Fruit fly (Drosophila melanogaster) whole organism, embryonic: ENCODE measurements around the gene zen.

ENCODE experiments used
- CG11247 ChIP-seq: fragments of 200-800 bp; sonication (Bioruptor generic); IDR thresholded peaks from 2 replicates; pipeline ENCODE4 v1.3.6; 2022; ENCODE audit warnings: missing biosample characterization, missing genetic modification characterization
- CG11723 ChIP-seq: fragments of 200-800 bp; sonication (Bioruptor generic); optimal IDR thresholded peaks from 2 replicates; lab custom pipeline; 2017; ENCODE audit warnings: missing biosample characterization, mild to moderate bottlenecking, missing genetic modification characterization
- CG12659 ChIP-seq: fragments of 200-800 bp; sonication (Bioruptor generic); optimal IDR thresholded peaks from 3 replicates; lab custom pipeline; 2017; ENCODE audit warnings: mild to moderate bottlenecking, missing biosample characterization, missing genetic modification reagents, missing genetic modification characterization
- CG13287 ChIP-seq: fragments of 200-800 bp; sonication (Bioruptor generic); IDR thresholded peaks from 2 replicates; pipeline ENCODE4 v1.3.6; 2022; ENCODE audit warnings: missing biosample characterization, missing genetic modification characterization; ENCODE audit not compliant: partially characterized antibody
- CG15696 ChIP-seq: fragments of 200-800 bp; sonication (Bioruptor generic); optimal IDR thresholded peaks from 2 replicates; lab custom pipeline; 2019; ENCODE audit warnings: missing biosample characterization, mild to moderate bottlenecking, missing genetic modification characterization, moderate library complexity
- CG1602 ChIP-seq: fragments of 200-800 bp; sonication (Bioruptor generic); optimal IDR thresholded peaks from 3 replicates; lab custom pipeline; 2016; ENCODE audit warnings: missing biosample characterization, missing genetic modification characterization
- CG16815 ChIP-seq: fragments of 200-800 bp; sonication (Bioruptor generic); optimal IDR thresholded peaks from 3 replicates; lab custom pipeline; 2017; ENCODE audit warnings: missing biosample characterization, mild to moderate bottlenecking, missing genetic modification characterization
- CG18619 ChIP-seq: fragments of 200-800 bp; sonication (Bioruptor generic); optimal IDR thresholded peaks from 3 replicates; lab custom pipeline; 2017; ENCODE audit warnings: missing biosample characterization, mild to moderate bottlenecking, missing genetic modification characterization
- CG2120 ChIP-seq: fragments of 200-800 bp; sonication (Bioruptor generic); optimal IDR thresholded peaks from 3 replicates; lab custom pipeline; 2016; ENCODE audit warnings: missing biosample characterization, missing genetic modification characterization
- CG3281 ChIP-seq: fragments of 200-800 bp; sonication (Bioruptor generic); optimal IDR thresholded peaks from 3 replicates; lab custom pipeline; 2017; ENCODE audit warnings: missing biosample characterization, mild to moderate bottlenecking, missing genetic modification characterization
- CG3407 ChIP-seq: fragments of 200-800 bp; sonication (Bioruptor generic); optimal IDR thresholded peaks from 2 replicates; lab custom pipeline; 2018; ENCODE audit warnings: missing biosample characterization, mild to moderate bottlenecking, missing genetic modification characterization
- CG6683 ChIP-seq: fragments of 200-800 bp; sonication (Bioruptor generic); optimal IDR thresholded peaks from 2 replicates; lab custom pipeline; 2017; ENCODE audit warnings: missing biosample characterization, mild to moderate bottlenecking, missing genetic modification characterization, missing genetic modification reagents
- CG6813 ChIP-seq: fragments of 200-800 bp; sonication (Bioruptor generic); optimal IDR thresholded peaks from 2 replicates; lab custom pipeline; 2017; ENCODE audit warnings: missing biosample characterization, missing genetic modification characterization, mild to moderate bottlenecking, moderate library complexity, missing genetic modification reagents
- CG7556 ChIP-seq: fragments of 200-800 bp; sonication (Bioruptor generic); optimal IDR thresholded peaks from 2 replicates; lab custom pipeline; 2017; ENCODE audit warnings: missing biosample characterization, mild to moderate bottlenecking, missing genetic modification characterization
- CG8281 ChIP-seq: fragments of 200-800 bp; sonication (Bioruptor generic); optimal IDR thresholded peaks from 2 replicates; lab custom pipeline; 2018; ENCODE audit warnings: missing biosample characterization, mild to moderate bottlenecking, missing genetic modification characterization, moderate library complexity
- CG8359 ChIP-seq: fragments of 200-800 bp; sonication (Bioruptor generic); optimal IDR thresholded peaks from 2 replicates; lab custom pipeline; 2017; ENCODE audit warnings: missing biosample characterization, mild to moderate bottlenecking, missing genetic modification characterization, borderline replicate concordance
- Deaf1 ChIP-seq: fragments of 200-800 bp; optimal IDR thresholded peaks from 3 replicates; lab custom pipeline; 2019; ENCODE audit warnings: missing biosample characterization, mild to moderate bottlenecking, missing genetic modification characterization, moderate library complexity
- Dref ChIP-seq: fragments of 200-800 bp; sonication (Bioruptor generic); IDR thresholded peaks from 2 replicates; pipeline ENCODE4 v1.3.6; 2022; ENCODE audit warnings: missing biosample characterization, missing genetic modification characterization
- E2f1 ChIP-seq: fragments of 200-800 bp; sonication (Bioruptor generic); IDR thresholded peaks from 2 replicates; pipeline ENCODE4 v1.3.6; 2022; ENCODE audit warnings: missing biosample characterization, missing genetic modification characterization
- Ets65A ChIP-seq: fragments of 200-800 bp; sonication (Bioruptor generic); peaks from one replicate; lab custom pipeline; 2016; ENCODE audit warnings: missing biosample characterization, missing genetic modification characterization
- Hey ChIP-seq: fragments of 200-800 bp; sonication (Bioruptor generic); optimal IDR thresholded peaks from 3 replicates; lab custom pipeline; 2018; ENCODE audit warnings: missing biosample characterization, mild to moderate bottlenecking, missing genetic modification characterization
- Jarid2 ChIP-seq: fragments of 200-800 bp; sonication (Bioruptor generic); optimal IDR thresholded peaks from 3 replicates; lab custom pipeline; 2017; ENCODE audit warnings: mild to moderate bottlenecking, missing biosample characterization, missing genetic modification reagents, missing genetic modification characterization
- Med ChIP-seq: fragments of 200-800 bp; sonication (Bioruptor generic); peaks from one replicate; lab custom pipeline; 2016; ENCODE audit warnings: missing biosample characterization, missing genetic modification characterization, mild to moderate bottlenecking, inconsistent platforms, moderate library complexity
- NfI ChIP-seq: fragments of 200-800 bp; sonication (Bioruptor generic); optimal IDR thresholded peaks from 3 replicates; lab custom pipeline; 2018; ENCODE audit warnings: missing biosample characterization, mild to moderate bottlenecking, missing genetic modification characterization, moderate library complexity
- PHDP ChIP-seq: fragments of 200-800 bp; sonication (Bioruptor generic); optimal IDR thresholded peaks from 3 replicates; lab custom pipeline; 2018; ENCODE audit warnings: missing biosample characterization, mild to moderate bottlenecking, missing genetic modification characterization, moderate library complexity
- Sry-δ ChIP-seq: fragments of 200-800 bp; sonication (Bioruptor generic); optimal IDR thresholded peaks from 2 replicates; lab custom pipeline; 2016; ENCODE audit warnings: missing biosample characterization, missing genetic modification characterization
- ab ChIP-seq: fragments of 200-800 bp; sonication (Bioruptor generic); optimal IDR thresholded peaks from 2 replicates; lab custom pipeline; 2016; ENCODE audit warnings: missing biosample characterization, missing genetic modification characterization
- bab2 ChIP-seq: fragments of 200-800 bp; sonication (Bioruptor generic); optimal IDR thresholded peaks from 2 replicates; lab custom pipeline; 2016; ENCODE audit warnings: missing biosample characterization, missing genetic modification characterization
- br ChIP-seq: fragments of >200 bp; optimal IDR thresholded peaks from 2 replicates; lab custom pipeline; 2017
- bsh ChIP-seq, 2 experiments: fragments of 200-800 bp; sonication (Bioruptor generic); optimal IDR thresholded peaks; 2 replicates each; lab custom pipeline; 2017 to 2018; ENCODE audit warnings: mild to moderate bottlenecking in 2 of 2, missing biosample characterization in 2 of 2, missing genetic modification characterization in 2 of 2, moderate library complexity in 1 of 2
- chif ChIP-seq, 2 experiments: fragments of 200-800 bp; sonication (Bioruptor generic); optimal IDR thresholded peaks; 3 replicates each; lab custom pipeline; 2016; ENCODE audit warnings: missing biosample characterization in 2 of 2, missing genetic modification characterization in 2 of 2
- ci ChIP-seq: fragments of 200-800 bp; sonication (Bioruptor generic); IDR thresholded peaks from 3 replicates; pipeline ENCODE4 v1.3.6; 2022; ENCODE audit warnings: missing biosample characterization, missing genetic modification characterization
- gsb ChIP-seq: fragments of 200-800 bp; sonication (Bioruptor generic); IDR thresholded peaks from 2 replicates; pipeline ENCODE4 v1.3.6; 2022; ENCODE audit warnings: missing biosample characterization, missing genetic modification characterization
- gsb-n ChIP-seq: fragments of 200-800 bp; sonication (Bioruptor generic); optimal IDR thresholded peaks from 3 replicates; lab custom pipeline; 2018; ENCODE audit warnings: missing biosample characterization, mild to moderate bottlenecking, missing genetic modification characterization
- gt ChIP-seq: fragments of 200-800 bp; sonication (Bioruptor generic); IDR thresholded peaks from 2 replicates; pipeline ENCODE4 v1.3.6; 2022; ENCODE audit warnings: missing biosample characterization, missing genetic modification characterization
- kni ChIP-seq: fragments of 200-800 bp; sonication (Bioruptor generic); optimal IDR thresholded peaks from 3 replicates; lab custom pipeline; 2017; ENCODE audit warnings: mild to moderate bottlenecking, missing biosample characterization, missing genetic modification reagents, missing genetic modification characterization
- lab ChIP-seq: fragments of 200-800 bp; sonication (Bioruptor generic); optimal IDR thresholded peaks from 3 replicates; lab custom pipeline; 2017; ENCODE audit warnings: missing biosample characterization, missing genetic modification characterization, mild to moderate bottlenecking, moderate library complexity, missing genetic modification reagents
- nmo ChIP-seq: fragments of 200-800 bp; sonication (Bioruptor generic); optimal IDR thresholded peaks from 2 replicates; lab custom pipeline; 2018; ENCODE audit warnings: missing biosample characterization, mild to moderate bottlenecking, missing genetic modification characterization, moderate library complexity
- nom ChIP-seq: fragments of 200-800 bp; sonication (Bioruptor generic); optimal IDR thresholded peaks from 2 replicates; lab custom pipeline; 2017; ENCODE audit warnings: missing biosample characterization, missing genetic modification characterization, mild to moderate bottlenecking, moderate library complexity, missing genetic modification reagents
- org-1 ChIP-seq: fragments of 200-800 bp; sonication (Bioruptor generic); optimal IDR thresholded peaks from 2 replicates; lab custom pipeline; 2017; ENCODE audit warnings: missing biosample characterization, missing genetic modification characterization
- prd ChIP-seq, 3 experiments: fragments of >200 bp in 2 of 3; fragments of 200-800 bp in 1 of 3; sonication (Bioruptor generic) in 1 of 3; optimal IDR thresholded peaks in 2 of 3; IDR thresholded peaks in 1 of 3; 2 replicates in 2 of 3; 3 replicates in 1 of 3; pipeline versions ENCODE4 v1.3.6 to Lab custom; 2017 to 2022; ENCODE audit warnings: missing biosample characterization in 1 of 3, missing genetic modification characterization in 1 of 3
- ranshi ChIP-seq: fragments of 200-800 bp; sonication (Bioruptor generic); IDR thresholded peaks from 2 replicates; pipeline ENCODE4 v1.3.6; 2022; ENCODE audit warnings: missing biosample characterization, missing genetic modification characterization
- run ChIP-seq: fragments of 200-800 bp; sonication (Bioruptor generic); optimal IDR thresholded peaks from 3 replicates; lab custom pipeline; 2018; ENCODE audit warnings: missing biosample characterization, mild to moderate bottlenecking, missing genetic modification characterization
- so ChIP-seq: fragments of 200-800 bp; sonication (Bioruptor generic); IDR thresholded peaks from 3 replicates; pipeline ENCODE4 v1.3.6; 2022; ENCODE audit warnings: missing biosample characterization, missing genetic modification characterization
- sug ChIP-seq: fragments of 200-800 bp; optimal IDR thresholded peaks from 2 replicates; lab custom pipeline; 2019; ENCODE audit warnings: missing biosample characterization, mild to moderate bottlenecking, missing genetic modification characterization, moderate library complexity
- tna ChIP-seq: fragments of 200-800 bp; sonication (Bioruptor generic); IDR thresholded peaks from 2 replicates; pipeline ENCODE4 v1.3.6; 2022; ENCODE audit warnings: missing biosample characterization, missing genetic modification characterization; ENCODE audit not compliant: partially characterized antibody
- zen ChIP-seq: fragments of 200-800 bp; sonication (Bioruptor generic); optimal IDR thresholded peaks from 3 replicates; lab custom pipeline; 2018; ENCODE audit warnings: missing biosample characterization, mild to moderate bottlenecking, missing genetic modification characterization, moderate library complexity
- zfh2 ChIP-seq: fragments of 200-800 bp; sonication (Bioruptor generic); optimal IDR thresholded peaks from 2 replicates; lab custom pipeline; 2016; ENCODE audit warnings: missing biosample characterization, missing genetic modification characterization

Gene zen

dm6 chr3R:6760755-6761647 lies 7.0 kb upstream of the zen start (continued):
- TF ChIP-seq Sry-δ (GFP tag; lab: Kevin White, UChicago), result no peak
- TF ChIP-seq Ets65A (GFP tag; lab: Kevin White, UChicago), result peak; percentile 32
- no peak for TF ChIP-seq CG1602 (GFP tag; lab: Kevin White, UChicago)
- TF ChIP-seq lab (GFP tag; lab: Kevin White, UChicago), result peak; percentile 54
- peak; percentile 28 for TF ChIP-seq org-1
- no peak for TF ChIP-seq bab2 (GFP tag; lab: Kevin White, UChicago)
- TF ChIP-seq gsb-n (tag; lab: Kevin White, UChicago), result peak; percentile 65
- no peak for TF ChIP-seq gsb (GFP tag; lab: Robert Waterston, UW)
- TF ChIP-seq run, result no peak
- TF ChIP-seq CG3407, result peak; percentile 15
- TF ChIP-seq NfI (GFP tag; lab: Kevin White, UChicago), result no peak
- peak; percentile 1 for TF ChIP-seq nom
- peak; percentile 21 for TF ChIP-seq CG6683 (GFP tag; lab: Kevin White, UChicago)
- TF ChIP-seq Hey (tag; lab: Kevin White, UChicago), result no peak
- no peak for TF ChIP-seq CG11247 (GFP tag; lab: Robert Waterston, UW)
- no peak for TF ChIP-seq CG11723 (GFP tag; lab: Kevin White, UChicago)
- no peak for TF ChIP-seq CG8281
- 0 out of 3 replicates have a peak, but pooled peaks have one; percentile 6 for TF ChIP-seq ci
- no peak for TF ChIP-seq ranshi (GFP tag; lab: Robert Waterston, UW)
- TF ChIP-seq CG16815 (GFP tag; lab: Kevin White, UChicago), result peak; percentile 28
- TF ChIP-seq so, result no peak
- peak; percentile 56 for TF ChIP-seq Med (GFP tag; lab: Kevin White, UChicago)
- peak; percentile 33 for TF ChIP-seq Deaf1
- no peak for TF ChIP-seq E2f1 (GFP tag; lab: Robert Waterston, UW)
- TF ChIP-seq chif (GFP tag; optimal IDR thresholded peaks at IDR 0.05; lab: Kevin White, UChicago), result peak in 1 of 2 experiments; percentile 48
- TF ChIP-seq sug (tag; lab: Kevin White, UChicago), result no peak
- TF ChIP-seq CG8359 (GFP tag; lab: Kevin White, UChicago), result peak; percentile 28
- peak; percentile 43 for TF ChIP-seq PHDP (tag; lab: Kevin White, UChicago)
- TF ChIP-seq tna (GFP tag; lab: Robert Waterston, UW), result no peak
- peak; percentile 65 for TF ChIP-seq zen
- peak in 1 of 2 experiments; percentile 51 for TF ChIP-seq bsh (GFP tag; optimal IDR thresholded peaks at IDR 0.05; lab: Kevin White, UChicago)
- no peak for TF ChIP-seq br (lab: Kevin White, UChicago)
- peak; percentile 46 for TF ChIP-seq nmo (GFP tag; lab: Kevin White, UChicago)
- peak; percentile 74 for TF ChIP-seq CG7556 (GFP tag; lab: Kevin White, UChicago)
- TF ChIP-seq prd (optimal IDR thresholded peaks at IDR 0.05; lab: Kevin White, UChicago), result no peak
- TF ChIP-seq prd (GFP tag; IDR thresholded peaks at IDR 0.05; lab: Robert Waterston, UW), result peak; percentile 61; the same call in 2 of the 3 replicates
- no peak for TF ChIP-seq CG6813
- TF ChIP-seq zfh2 (GFP tag; lab: Kevin White, UChicago), result no peak
- peak; percentile 24 for TF ChIP-seq CG18619
- TF ChIP-seq gt (GFP tag; lab: Robert Waterston, UW), result no peak
- TF ChIP-seq CG2120 (GFP tag; lab: Kevin White, UChicago), result no peak
- no peak for TF ChIP-seq CG13287 (GFP tag; lab: Robert Waterston, UW)
- peak; percentile 15 for TF ChIP-seq CG12659 (GFP tag; lab: Kevin White, UChicago)
- peak; percentile 21 for TF ChIP-seq CG3281
- no peak for TF ChIP-seq Jarid2 (GFP tag; lab: Kevin White, UChicago)
- no peak for TF ChIP-seq Dref (GFP tag; lab: Robert Waterston, UW)
- TF ChIP-seq ab, result no peak
- TF ChIP-seq CG15696, result peak; percentile 62
- peak; percentile 54 for TF ChIP-seq kni
